Fruit fly (Drosophila melanogaster): ENCODE measurements around the gene Fip1.
A peak's percentile ranks its signal among the peaks of the same experiment; 100 is the strongest.

Fip1 gene

dm6 chr3R:4471047-4471751 lies 13.6 kb upstream of the Fip1 start:
- TF ChIP-seq CTCF (optimal IDR thresholded peaks at IDR 0.05) (no peak), CG8478 (optimal IDR thresholded peaks at IDR 0.05) (no peak)

dm6 chr3R:4471846-4472693 lies 12.7 kb upstream of the Fip1 start:
- TF ChIP-seq CTCF (optimal IDR thresholded peaks at IDR 0.05) (no peak), CG8478 (optimal IDR thresholded peaks at IDR 0.05) (no peak)

dm6 chr3R:4472694-4472975 lies 12.2 kb upstream of the Fip1 start:
- TF ChIP-seq CTCF (optimal IDR thresholded peaks at IDR 0.05) = no peak
- no peak for TF ChIP-seq CG8478 (optimal IDR thresholded peaks at IDR 0.05)

dm6 chr3R:4475378-4475777 lies 9.4 kb upstream of the Fip1 start:
- no peak for TF ChIP-seq CG8478 (optimal IDR thresholded peaks at IDR 0.05)
- no peak for TF ChIP-seq CTCF (optimal IDR thresholded peaks at IDR 0.05)

- TF ChIP-seq CG8478 (optimal IDR thresholded peaks at IDR 0.05) (no peak), CTCF (optimal IDR thresholded peaks at IDR 0.05) (no peak)
These were observed 8.8 kb upstream of the Fip1 start for dm6 chr3R:4476004-4476403.

dm6 chr3R:4478220-4479037 lies 6.4 kb upstream of the Fip1 start:
- TF ChIP-seq CG8478 (optimal IDR thresholded peaks at IDR 0.05) (no peak), CTCF (optimal IDR thresholded peaks at IDR 0.05) (no peak)

- no peak for TF ChIP-seq CG8478 (optimal IDR thresholded peaks at IDR 0.05)
- peak in 1 of 2 experiments; percentile 28 for TF ChIP-seq CTCF (optimal IDR thresholded peaks at IDR 0.05)
These were observed 5.5 kb upstream of the Fip1 start, which contains the start of gene CG31523 for dm6 chr3R:4479038-4479988. Gene CG31523, minus strand, starts transcription at chr3R:4479207.

dm6 chr3R:4480512-4480911 lies 4.3 kb upstream of the Fip1 start, which contains the start of gene sac:
Gene sac, plus strand, starts transcription at chr3R:4480812.
- TF ChIP-seq CG8478 (optimal IDR thresholded peaks at IDR 0.05) (no peak), CTCF (optimal IDR thresholded peaks at IDR 0.05) (no peak)

- TF ChIP-seq CTCF (optimal IDR thresholded peaks at IDR 0.05) (no peak), CG8478 (optimal IDR thresholded peaks at IDR 0.05) (no peak)
These were observed 21.5 kb downstream of the Fip1 start, which contains the start of gene CG34425 for dm6 chr3R:4506265-4506664. Gene CG34425, minus strand, starts transcription at chr3R:4506365.

dm6 chr3R:4524144-4524784 lies 39.5 kb downstream of the Fip1 start:
- no peak for TF ChIP-seq CTCF (optimal IDR thresholded peaks at IDR 0.05)
- TF ChIP-seq CG8478 (optimal IDR thresholded peaks at IDR 0.05) = no peak

- TF ChIP-seq CG8478 (optimal IDR thresholded peaks at IDR 0.05) = no peak
- TF ChIP-seq CTCF (optimal IDR thresholded peaks at IDR 0.05) = no peak
These were observed 46.2 kb downstream of the Fip1 start for dm6 chr3R:4530972-4531371.
